Fruit fly (Drosophila melanogaster): ENCODE data around the gene HP1D3csd.

HP1D3csd gene

dm6 chrX:19189903-19190302 is at the start of gene HP1D3csd (continued):
- TF ChIP-seq CG8388 (GFP tag; optimal IDR thresholded peaks at IDR 0.05) (no peak), slp2 (GFP tag; optimal IDR thresholded peaks at IDR 0.05) (no peak), luna (GFP tag; optimal IDR thresholded peaks at IDR 0.05) (no peak), Nf-YA (GFP tag; IDR thresholded peaks at IDR 0.05) (no peak), CG4854 (GFP tag; optimal IDR thresholded peaks at IDR 0.05) (no peak), vvl (GFP tag; IDR thresholded peaks at IDR 0.05) (peak; percentile 65; the same call in 1 of the 2 replicates), NC2α (GFP tag; optimal IDR thresholded peaks at IDR 0.05) (no peak), CG9609 (GFP tag; optimal IDR thresholded peaks at IDR 0.05) (no peak), mld (GFP tag; IDR thresholded peaks at IDR 0.05; ENCODE audit: partially characterized antibody) (0 out of 3 replicates have a peak, but pooled peaks have one; percentile 27), E2f2 (GFP tag; IDR thresholded peaks at IDR 0.05) (peak; percentile 72)

- TF ChIP-seq Hmx (GFP tag; optimal IDR thresholded peaks at IDR 0.05): no peak
- TF ChIP-seq CG30403 (GFP tag; optimal IDR thresholded peaks at IDR 0.05): peak; percentile 11
- peak; percentile 45; the same call in 2 of the 3 replicates for TF ChIP-seq CG17361 (GFP tag; IDR thresholded peaks at IDR 0.05)
- TF ChIP-seq HmgZ (tag; optimal IDR thresholded peaks at IDR 0.05): no peak
- peak; percentile 47 for TF ChIP-seq gem (tag; optimal IDR thresholded peaks at IDR 0.05)
- TF ChIP-seq Dek (tag; optimal IDR thresholded peaks at IDR 0.05): no peak
- no peak for TF ChIP-seq eyg (GFP tag; optimal IDR thresholded peaks at IDR 0.05)
- TF ChIP-seq CG3838 (GFP tag; optimal IDR thresholded peaks at IDR 0.05): no peak
- TF ChIP-seq bab2 (GFP tag; optimal IDR thresholded peaks at IDR 0.05): no peak
- peak; percentile 36 for TF ChIP-seq CG13424 (tag; optimal IDR thresholded peaks at IDR 0.05)
- no peak for TF ChIP-seq lbe (GFP tag; optimal IDR thresholded peaks at IDR 0.05)
- peak; percentile 19 for TF ChIP-seq Sox102F (GFP tag; optimal IDR thresholded peaks at IDR 0.05)
- TF ChIP-seq dmrt11E (tag; optimal IDR thresholded peaks at IDR 0.05): no peak
- TF ChIP-seq CG17568 (GFP tag; optimal IDR thresholded peaks at IDR 0.05): no peak
- no peak for TF ChIP-seq ham (GFP tag; IDR thresholded peaks at IDR 0.05)
- TF ChIP-seq Dbx (GFP tag; IDR thresholded peaks at IDR 0.05): no peak
- TF ChIP-seq CG2889 (GFP tag; IDR thresholded peaks at IDR 0.05): no peak
- TF ChIP-seq Blimp-1 (GFP tag; optimal IDR thresholded peaks at IDR 0.05): peak; percentile 21
- 0 out of 2 replicates have a peak, but pooled peaks have one; percentile 22 for TF ChIP-seq ranshi (GFP tag; IDR thresholded peaks at IDR 0.05)
- TF ChIP-seq Ssrp (tag; optimal IDR thresholded peaks at IDR 0.05): peak; percentile 10
- no peak for TF ChIP-seq H15 (GFP tag; IDR thresholded peaks at IDR 0.05)
- TF ChIP-seq CG7357 (GFP tag; IDR thresholded peaks at IDR 0.05): no peak
- TF ChIP-seq CG11504 (tag; optimal IDR thresholded peaks at IDR 0.05): peak; percentile 57
- no peak for TF ChIP-seq CG33557 (GFP tag; optimal IDR thresholded peaks at IDR 0.05)
- TF ChIP-seq Camta (GFP tag; optimal IDR thresholded peaks at IDR 0.05): no peak
- TF ChIP-seq btn (GFP tag; optimal IDR thresholded peaks at IDR 0.05): no peak
- no peak for TF ChIP-seq CG9797 (GFP tag; optimal IDR thresholded peaks at IDR 0.05)
- no peak for TF ChIP-seq Doc3 (GFP tag; IDR thresholded peaks at IDR 0.05; ENCODE audit: partially characterized antibody)
- no peak for TF ChIP-seq knrl (GFP tag; IDR thresholded peaks at IDR 0.05; ENCODE audit: partially characterized antibody)
- TF ChIP-seq grau (tag; optimal IDR thresholded peaks at IDR 0.05): peak; percentile 22
- no peak for TF ChIP-seq Asciz (GFP tag; optimal IDR thresholded peaks at IDR 0.05)
- TF ChIP-seq zfh2 (GFP tag; optimal IDR thresholded peaks at IDR 0.05): no peak
- TF ChIP-seq CG1024 (GFP tag; IDR thresholded peaks at IDR 0.05): no peak
- TF ChIP-seq CG2712 (tag; optimal IDR thresholded peaks at IDR 0.05): peak; percentile 22
- TF ChIP-seq Drgx (GFP tag; IDR thresholded peaks at IDR 0.05): peak; percentile 52; the same call in 1 of the 2 replicates
- TF ChIP-seq dysf (GFP tag; IDR thresholded peaks at IDR 0.05): peak; percentile 51; the same call in 1 of the 3 replicates
- TF ChIP-seq CG10543 (GFP tag; optimal IDR thresholded peaks at IDR 0.05): no peak
- no peak for TF ChIP-seq prd (optimal IDR thresholded peaks at IDR 0.05)
- TF ChIP-seq prd (GFP tag; IDR thresholded peaks at IDR 0.05): peak; percentile 25; the same call in 1 of the 3 replicates
These were observed 45.1 kb upstream of the HP1D3csd start for dm6 chrX:19144785-19145422.
